Worm (Caenorhabditis elegans): ENCODE results near the gene F25B3.2.
A peak's percentile ranks its signal among the peaks of the same experiment; 100 is the strongest.

Gene F25B3.2

ce11 chrV:9545238-9545709 lies 31.8 kb upstream of the F25B3.2 start, which contains the start of the genes his-35 and his-41 (continued):
- TF ChIP-seq rnt-1 (tag; optimal IDR thresholded peaks at IDR 0.05) (peak; percentile 42), fkh-10 (GFP tag; optimal IDR thresholded peaks at IDR 0.05) (peak; percentile 8), nhr-71 (tag; optimal IDR thresholded peaks at IDR 0.05) (peak; percentile 83), ama-1 (optimal IDR thresholded peaks at IDR 0.05) (peak; percentile 60), nhr-28 (tag; optimal IDR thresholded peaks at IDR 0.05) (no peak), unc-30 (tag; optimal IDR thresholded peaks at IDR 0.05) (no peak), lin-35 (GFP tag; optimal IDR thresholded peaks at IDR 0.05) (peak; percentile 22 to 57), elt-2 (tag; optimal IDR thresholded peaks at IDR 0.05) (no peak), unc-86 (tag; optimal IDR thresholded peaks at IDR 0.05) (peak; percentile 59), aha-1 (tag; optimal IDR thresholded peaks at IDR 0.05) (no peak), nhr-90 (tag; optimal IDR thresholded peaks at IDR 0.05; ENCODE audit: poor library complexity) (peak; percentile 45), efl-1 (optimal IDR thresholded peaks at IDR 0.05) (peak; percentile 60 to 63), efl-1 (GFP tag; optimal IDR thresholded peaks at IDR 0.05 in 1 of 2) (peak; percentile 53 to 93), zip-4 (GFP tag; optimal IDR thresholded peaks at IDR 0.05) (peak; percentile 42), skn-1 (tag; optimal IDR thresholded peaks at IDR 0.05) (peak; percentile 77), nhr-77 (tag; optimal IDR thresholded peaks at IDR 0.05) (peak; percentile 23), C04F5.9 (tag; optimal IDR thresholded peaks at IDR 0.05) (no peak), pax-3 (tag; optimal IDR thresholded peaks at IDR 0.05) (peak; percentile 7), ztf-11 (tag; optimal IDR thresholded peaks at IDR 0.05) (peak in 1 of 2 experiments; percentile 43), nhr-47 (tag; optimal IDR thresholded peaks at IDR 0.05) (peak; percentile 87), nhr-12 (tag; optimal IDR thresholded peaks at IDR 0.05) (no peak), ceh-82 (tag; optimal IDR thresholded peaks at IDR 0.05) (peak; percentile 41 to 57 (median 54)), nhr-84 (tag; optimal IDR thresholded peaks at IDR 0.05) (no peak), alr-1 (tag; optimal IDR thresholded peaks at IDR 0.05; ENCODE audit: borderline replicate concordance) (no peak), nhr-19 (GFP tag; conservative IDR thresholded peaks at IDR 0.05) (peak; percentile 67), ceh-88 (GFP tag; IDR thresholded peaks at IDR 0.05) (0 out of 2 replicates have a peak, but pooled peaks have one; percentile 10), nhr-20 (tag; optimal IDR thresholded peaks at IDR 0.05) (peak; percentile 77), fos-1 (tag; optimal IDR thresholded peaks at IDR 0.05) (peak; percentile 24), mab-9 (GFP tag; IDR thresholded peaks at IDR 0.05) (peak; percentile 45; the same call in 1 of the 2 replicates), F16B12.6 (tag; optimal IDR thresholded peaks at IDR 0.05) (peak; percentile 28), jun-1 (tag; optimal IDR thresholded peaks at IDR 0.05) (peak; percentile 72), C16A3.4 (tag; optimal IDR thresholded peaks at IDR 0.05) (no peak), nhr-11 (tag; optimal IDR thresholded peaks at IDR 0.05) (no peak), pqm-1 (tag; optimal IDR thresholded peaks at IDR 0.05) (no peak), lin-13 (GFP tag; optimal IDR thresholded peaks at IDR 0.05) (no peak), irx-1 (tag; optimal IDR thresholded peaks at IDR 0.05) (peak; percentile 55), elt-3 (tag; optimal IDR thresholded peaks at IDR 0.05) (no peak), mep-1 (tag; optimal IDR thresholded peaks at IDR 0.05) (peak; percentile 32)

- TF ChIP-seq sox-4 (tag; optimal IDR thresholded peaks at IDR 0.05) = no peak
- no peak for TF ChIP-seq blmp-1 (tag; optimal IDR thresholded peaks at IDR 0.05)
- no peak for TF ChIP-seq irx-1 (tag; optimal IDR thresholded peaks at IDR 0.05)
- TF ChIP-seq efl-1 (optimal IDR thresholded peaks at IDR 0.05) = no peak
- peak in 1 of 2 experiments; percentile 80 for TF ChIP-seq efl-1 (GFP tag; optimal IDR thresholded peaks at IDR 0.05 in 1 of 2)
- TF ChIP-seq nhr-84 (tag; optimal IDR thresholded peaks at IDR 0.05) = no peak
- no peak for TF ChIP-seq nhr-28 (tag; optimal IDR thresholded peaks at IDR 0.05)
- no peak for TF ChIP-seq nhr-47 (tag; optimal IDR thresholded peaks at IDR 0.05)
- TF ChIP-seq lir-3 (tag; optimal IDR thresholded peaks at IDR 0.05; ENCODE audit: poor library complexity) = no peak
- TF ChIP-seq pag-3 (tag; optimal IDR thresholded peaks at IDR 0.05; ENCODE audit: borderline replicate concordance, insufficient read depth) = no peak
- no peak for TF ChIP-seq xbp-1 (tag; optimal IDR thresholded peaks at IDR 0.05)
- no peak for TF ChIP-seq elt-3 (tag; optimal IDR thresholded peaks at IDR 0.05)
- no peak for TF ChIP-seq elt-2 (tag; optimal IDR thresholded peaks at IDR 0.05)
- no peak for TF ChIP-seq aha-1 (tag; optimal IDR thresholded peaks at IDR 0.05)
- TF ChIP-seq swsn-7 (tag; optimal IDR thresholded peaks at IDR 0.05) = no peak
- TF ChIP-seq ztf-4 (tag; optimal IDR thresholded peaks at IDR 0.05) = no peak
- no peak for TF ChIP-seq fkh-4 (tag; optimal IDR thresholded peaks at IDR 0.05; ENCODE audit: borderline replicate concordance)
- no peak for TF ChIP-seq pqm-1 (tag; optimal IDR thresholded peaks at IDR 0.05)
- no peak for TF ChIP-seq dpl-1 (GFP tag; optimal IDR thresholded peaks at IDR 0.05)
- peak in 1 of 2 experiments; percentile 27 for TF ChIP-seq lsy-2 (tag; optimal IDR thresholded peaks at IDR 0.05)
- no peak for TF ChIP-seq pax-3 (tag; optimal IDR thresholded peaks at IDR 0.05)
- TF ChIP-seq ceh-90 (tag; optimal IDR thresholded peaks at IDR 0.05) = no peak
- TF ChIP-seq unc-98 (GFP tag; IDR thresholded peaks at IDR 0.05) = no peak
- TF ChIP-seq fos-1 (tag; optimal IDR thresholded peaks at IDR 0.05) = no peak
- TF ChIP-seq mep-1 (tag; optimal IDR thresholded peaks at IDR 0.05) = peak; percentile 1
- no peak for TF ChIP-seq nhr-19 (GFP tag; conservative IDR thresholded peaks at IDR 0.05)
Measured at ce11 chrV:9546042-9546581, 31.0 kb upstream of the F25B3.2 start, which contains the start of gene C50F4.6. C50F4.6 (plus strand) TSS chrV:9546092.

Measured in whole organism, L1 larva.